Fruit fly (Drosophila melanogaster): Measurements from ENCODE around the gene CtsB.

The CtsB gene

dm6 chrX:13781739-13782502 lies at the start of gene CtsB, which contains the start of gene amrt:
CtsB (minus strand) TSS chrX:13782170.
amrt (plus strand) TSS chrX:13782459.
- TF ChIP-seq D (optimal IDR thresholded peaks at IDR 0.05), result no peak
- no peak for TF ChIP-seq D (GFP tag; optimal IDR thresholded peaks at IDR 0.05)
- peak; percentile 34 for TF ChIP-seq CG10366 (GFP tag; IDR thresholded peaks at IDR 0.05)
- peak; percentile 45 for TF ChIP-seq Dp (GFP tag; optimal IDR thresholded peaks at IDR 0.05)
- peak in 1 of 2 experiments; percentile 26 for TF ChIP-seq Hr51 (GFP tag; optimal IDR thresholded peaks at IDR 0.05)
- TF ChIP-seq CG17361 (GFP tag; IDR thresholded peaks at IDR 0.05), result peak; percentile 55; the same call in 2 of the 3 replicates
- TF ChIP-seq stwl (tag; optimal IDR thresholded peaks at IDR 0.05), result peak; percentile 44
- TF ChIP-seq tx (GFP tag; optimal IDR thresholded peaks at IDR 0.05), result no peak
- TF ChIP-seq gt (GFP tag; IDR thresholded peaks at IDR 0.05), result no peak
- no peak for TF ChIP-seq CG11456 (GFP tag; IDR thresholded peaks at IDR 0.05)
- no peak for TF ChIP-seq Taf1 (GFP tag; IDR thresholded peaks at IDR 0.05)
- no peak for TF ChIP-seq CG14965 (GFP tag; optimal IDR thresholded peaks at IDR 0.05; ENCODE audit: borderline replicate concordance)
- TF ChIP-seq abd-A (tag; optimal IDR thresholded peaks at IDR 0.05), result no peak
- peak; percentile 17 for TF ChIP-seq CG16863 (GFP tag; optimal IDR thresholded peaks at IDR 0.05)
- TF ChIP-seq HHEX (GFP tag; optimal IDR thresholded peaks at IDR 0.05), result no peak
- TF ChIP-seq HLH3B (GFP tag; IDR thresholded peaks at IDR 0.05), result no peak
- 0 out of 3 replicates have a peak, but pooled peaks have one; percentile 43 for TF ChIP-seq mld (GFP tag; IDR thresholded peaks at IDR 0.05; ENCODE audit: partially characterized antibody)
- TF ChIP-seq CG31441 (GFP tag; IDR thresholded peaks at IDR 0.05), result peak; percentile 33; the same call in 1 of the 2 replicates
- peak; percentile 41; the same call in 2 of the 3 replicates for TF ChIP-seq Aef1 (GFP tag; IDR thresholded peaks at IDR 0.05)
- peak; percentile 88 for TF ChIP-seq CG3163 (GFP tag; optimal IDR thresholded peaks at IDR 0.05)
- TF ChIP-seq pho (GFP tag; optimal IDR thresholded peaks at IDR 0.05), result peak; percentile 58
- TF ChIP-seq Eip74EF (GFP tag; optimal IDR thresholded peaks at IDR 0.05), result no peak
- TF ChIP-seq CG6683 (GFP tag; optimal IDR thresholded peaks at IDR 0.05), result no peak
- peak; percentile 53; the same call in 1 of the 2 replicates for TF ChIP-seq ssp (GFP tag; IDR thresholded peaks at IDR 0.05)
- no peak for TF ChIP-seq Rx (GFP tag; IDR thresholded peaks at IDR 0.05)
- TF ChIP-seq dpn (GFP tag; optimal IDR thresholded peaks at IDR 0.05), result peak; percentile 51 to 68
- 0 out of 2 replicates have a peak, but pooled peaks have one; percentile 30 for TF ChIP-seq sob (GFP tag; IDR thresholded peaks at IDR 0.05)
- peak; percentile 85 for TF ChIP-seq CG17359 (tag; optimal IDR thresholded peaks at IDR 0.05)
- peak; percentile 57 for TF ChIP-seq ind (GFP tag; optimal IDR thresholded peaks at IDR 0.05)
- peak; percentile 75 for TF ChIP-seq CG14860 (GFP tag; IDR thresholded peaks at IDR 0.05; ENCODE audit: partially characterized antibody)
- no peak for TF ChIP-seq oc (tag; optimal IDR thresholded peaks at IDR 0.05)
- TF ChIP-seq CG7987 (GFP tag; optimal IDR thresholded peaks at IDR 0.05), result no peak
- TF ChIP-seq dmrt11E (tag; optimal IDR thresholded peaks at IDR 0.05), result peak; percentile 28
- TF ChIP-seq CG10543 (GFP tag; optimal IDR thresholded peaks at IDR 0.05), result peak; percentile 54
- no peak for TF ChIP-seq CG4360 (GFP tag; IDR thresholded peaks at IDR 0.05)
- TF ChIP-seq sens (GFP tag), result peak; percentile 92
- no peak for TF ChIP-seq CG6272 (GFP tag; IDR thresholded peaks at IDR 0.05)
- peak; percentile 68 for TF ChIP-seq CG2120 (GFP tag; optimal IDR thresholded peaks at IDR 0.05)
- TF ChIP-seq tgo (GFP tag; IDR thresholded peaks at IDR 0.05), result 0 out of 3 replicates have a peak, but pooled peaks have one; percentile 28
- TF ChIP-seq CHES-1-like (GFP tag; optimal IDR thresholded peaks at IDR 0.05), result peak; percentile 66
- peak; percentile 28 for TF ChIP-seq caup (GFP tag; optimal IDR thresholded peaks at IDR 0.05; ENCODE audit: severe bottlenecking)
- no peak for TF ChIP-seq dati (GFP tag; IDR thresholded peaks at IDR 0.05)
- TF ChIP-seq so (GFP tag; IDR thresholded peaks at IDR 0.05), result no peak
- TF ChIP-seq CG9932 (GFP tag; IDR thresholded peaks at IDR 0.05), result peak; percentile 68
- peak; percentile 62 for TF ChIP-seq CG13624 (GFP tag; optimal IDR thresholded peaks at IDR 0.05)
- peak; percentile 52 for TF ChIP-seq bab2 (GFP tag; optimal IDR thresholded peaks at IDR 0.05)
- TF ChIP-seq HLHmδ (GFP tag; optimal IDR thresholded peaks at IDR 0.05), result no peak
- TF ChIP-seq luna (GFP tag; optimal IDR thresholded peaks at IDR 0.05), result peak; percentile 7
- TF ChIP-seq CG15073 (GFP tag; optimal IDR thresholded peaks at IDR 0.05), result no peak
